Fruit fly (Drosophila melanogaster): ENCODE data around the gene RagA-B.

Gene RagA-B

dm6 chr3R:9023934-9024333, 39.8 kb upstream of the RagA-B start (continued):
- TF ChIP-seq CG12769 (tag; optimal IDR thresholded peaks at IDR 0.05) (no peak), CG7839 (tag; optimal IDR thresholded peaks at IDR 0.05) (no peak), Dip3 (GFP tag; optimal IDR thresholded peaks at IDR 0.05) (no peak), CG2889 (GFP tag; IDR thresholded peaks at IDR 0.05) (no peak), CG3065 (GFP tag; optimal IDR thresholded peaks at IDR 0.05) (no peak), mirr (GFP tag; optimal IDR thresholded peaks at IDR 0.05) (no peak), Bdp1 (GFP tag; optimal IDR thresholded peaks at IDR 0.05) (no peak), ato (GFP tag; IDR thresholded peaks at IDR 0.05; ENCODE audit: partially characterized antibody) (no peak), CG18476 (GFP tag; optimal IDR thresholded peaks at IDR 0.05) (no peak), HLHmδ (GFP tag; optimal IDR thresholded peaks at IDR 0.05) (peak; percentile 34), CG9932 (GFP tag; IDR thresholded peaks at IDR 0.05) (no peak), sr (GFP tag; IDR thresholded peaks at IDR 0.05) (no peak), CG2199 (GFP tag; IDR thresholded peaks at IDR 0.05) (0 out of 3 replicates have a peak, but pooled peaks have one; percentile 26), slbo (GFP tag; IDR thresholded peaks at IDR 0.05) (no peak), grn (GFP tag; optimal IDR thresholded peaks at IDR 0.05) (peak; percentile 9), Hr78 (GFP tag; optimal IDR thresholded peaks at IDR 0.05) (no peak), CG4328 (GFP tag; optimal IDR thresholded peaks at IDR 0.05) (no peak), ATbp (GFP tag; optimal IDR thresholded peaks at IDR 0.05) (no peak), CG10321 (GFP tag; IDR thresholded peaks at IDR 0.05) (no peak), CG7745 (tag; optimal IDR thresholded peaks at IDR 0.05) (no peak), Med (GFP tag) (no peak), tna (GFP tag; IDR thresholded peaks at IDR 0.05; ENCODE audit: partially characterized antibody) (no peak), Ets97D (GFP tag; optimal IDR thresholded peaks at IDR 0.05) (no peak), pros (GFP tag; optimal IDR thresholded peaks at IDR 0.05) (peak; percentile 96), CkIIα-i1 (GFP tag; IDR thresholded peaks at IDR 0.05) (no peak), Atf3 (GFP tag; optimal IDR thresholded peaks at IDR 0.05) (no peak), CG6175 (GFP tag; IDR thresholded peaks at IDR 0.05) (no peak), chn (GFP tag; optimal IDR thresholded peaks at IDR 0.05) (no peak), CG31441 (GFP tag; IDR thresholded peaks at IDR 0.05) (no peak), Six4 (GFP tag; optimal IDR thresholded peaks at IDR 0.05) (peak; percentile 12), CG18011 (GFP tag; optimal IDR thresholded peaks at IDR 0.05) (no peak), CG11247 (GFP tag; IDR thresholded peaks at IDR 0.05) (no peak), CG12299 (tag; optimal IDR thresholded peaks at IDR 0.05) (no peak)

- no peak for TF ChIP-seq pum (GFP tag; optimal IDR thresholded peaks at IDR 0.05)
- TF ChIP-seq CG8924 (tag; optimal IDR thresholded peaks at IDR 0.05): peak; percentile 29
- TF ChIP-seq hth (optimal IDR thresholded peaks at IDR 0.05): no peak
- no peak for TF ChIP-seq ttk (GFP tag; IDR thresholded peaks at IDR 0.05)
- no peak for TF ChIP-seq CG13894 (tag; optimal IDR thresholded peaks at IDR 0.05)
- no peak for TF ChIP-seq CG2678 (tag; optimal IDR thresholded peaks at IDR 0.05)
- no peak for TF ChIP-seq ash1 (GFP tag; optimal IDR thresholded peaks at IDR 0.05)
- TF ChIP-seq CG12391 (tag; optimal IDR thresholded peaks at IDR 0.05): peak; percentile 28
- no peak for TF ChIP-seq pfk (GFP tag; optimal IDR thresholded peaks at IDR 0.05)
- peak; percentile 45 for TF ChIP-seq CG17829 (tag; optimal IDR thresholded peaks at IDR 0.05)
- peak; percentile 52 for TF ChIP-seq nmo (GFP tag; optimal IDR thresholded peaks at IDR 0.05)
- TF ChIP-seq CG17186 (GFP tag; optimal IDR thresholded peaks at IDR 0.05): peak; percentile 78
- TF ChIP-seq PHDP (tag; optimal IDR thresholded peaks at IDR 0.05): no peak
- peak; percentile 11; the same call in 1 of the 3 replicates for TF ChIP-seq CG16813 (GFP tag; IDR thresholded peaks at IDR 0.05; ENCODE audit: partially characterized antibody)
- no peak for TF ChIP-seq C15 (GFP tag; IDR thresholded peaks at IDR 0.05)
- no peak for TF ChIP-seq CG32532 (GFP tag; IDR thresholded peaks at IDR 0.05)
- no peak for TF ChIP-seq CG7372 (GFP tag; IDR thresholded peaks at IDR 0.05)
- TF ChIP-seq trem (tag; optimal IDR thresholded peaks at IDR 0.05): peak; percentile 73
- no peak for TF ChIP-seq CG1832 (GFP tag; optimal IDR thresholded peaks at IDR 0.05)
- no peak for TF ChIP-seq CG31365 (tag; optimal IDR thresholded peaks at IDR 0.05)
Observed at dm6 chr3R:9019689-9020138, 35.6 kb upstream of the RagA-B start, which contains the start of gene tgo. tgo (minus strand) TSS chr3R:9020022.
